Worm (Caenorhabditis elegans): ENCODE results near the gene Y46G5A.39.
"Not testable (repeated sequence)": the region's sequence is repeated elsewhere in the genome, so short reads cannot be mapped to it uniquely, and the experiment has no call there.

The Y46G5A.39 gene

ce11 chrII:12778374-12778773 lies 24.7 kb upstream of the Y46G5A.39 start (continued):
- TF ChIP-seq ekl-4 (GFP tag; IDR thresholded peaks at IDR 0.05) (peak; percentile 71; the same call in 1 of the 2 replicates), hsf-1 (GFP tag; IDR thresholded peaks at IDR 0.05) (peak; percentile 70), D2030.7 (GFP tag; IDR thresholded peaks at IDR 0.05) (peak; percentile 94), bed-2 (GFP tag; IDR thresholded peaks at IDR 0.05) (peak; percentile 78; the same call in 1 of the 2 replicates), mcd-1 (GFP tag; IDR thresholded peaks at IDR 0.05) (peak; percentile 91), lin-54 (GFP tag; optimal IDR thresholded peaks at IDR 0.05) (peak; percentile 60), egrh-3 (GFP tag; IDR thresholded peaks at IDR 0.05) (peak; percentile 98), lin-26 (GFP tag; IDR thresholded peaks at IDR 0.05) (peak; percentile 100), madf-8 (GFP tag; conservative IDR thresholded peaks at IDR 0.05) (peak; percentile 47), F39B2.1 (GFP tag; IDR thresholded peaks at IDR 0.05) (0 out of 2 replicates have a peak, but pooled peaks have one; percentile 45), tbp1 (GFP tag; optimal IDR thresholded peaks at IDR 0.05) (peak; percentile 78), F33H1.4 (GFP tag; IDR thresholded peaks at IDR 0.05) (peak; percentile 75), lir-1 (GFP tag; conservative IDR thresholded peaks at IDR 0.05) (peak; percentile 64; the same call in 1 of the 2 replicates), xnd-1 (tag; optimal IDR thresholded peaks at IDR 0.05) (peak; percentile 22), madf-6 (GFP tag; IDR thresholded peaks at IDR 0.05) (peak; percentile 84), F49E8.2 (tag; optimal IDR thresholded peaks at IDR 0.05; ENCODE audit: insufficient read depth) (peak; percentile 79), pbrm-1 (GFP tag; IDR thresholded peaks at IDR 0.05) (peak; percentile 99), him-1 (tag; optimal IDR thresholded peaks at IDR 0.05) (peak; percentile 81), snpc-4 (GFP tag; optimal IDR thresholded peaks at IDR 0.05) (peak; percentile 94), snpc-4 (tag; optimal IDR thresholded peaks at IDR 0.05) (peak; percentile 96 to 98 (median 97)), cebp-1 (tag; optimal IDR thresholded peaks at IDR 0.05) (peak; percentile 21), Y53F4B.3 (GFP tag; IDR thresholded peaks at IDR 0.05) (peak; percentile 55; the same call in 1 of the 2 replicates), rcor-1 (GFP tag; IDR thresholded peaks at IDR 0.05) (peak; percentile 89), chd-7 (tag; optimal IDR thresholded peaks at IDR 0.05) (peak; percentile 12), attf-3 (GFP tag; conservative IDR thresholded peaks at IDR 0.05) (peak; percentile 64; the same call in 1 of the 2 replicates), ceh-100 (GFP tag; IDR thresholded peaks at IDR 0.05) (0 out of 2 replicates have a peak, but pooled peaks have one; percentile 33)
- not testable (repeated sequence) for TF ChIP-seq cebp-1 (GFP tag; IDR thresholded peaks at IDR 0.05)

- TF ChIP-seq Y53F4B.3 (GFP tag; IDR thresholded peaks at IDR 0.05) (no peak), gei-17 (GFP tag; optimal IDR thresholded peaks at IDR 0.05) (no peak), somi-1 (GFP tag; optimal IDR thresholded peaks at IDR 0.05) (no peak), lir-1 (GFP tag; conservative IDR thresholded peaks at IDR 0.05) (no peak), tbx-9 (tag; optimal IDR thresholded peaks at IDR 0.05; ENCODE audit: borderline replicate concordance) (no peak), hmg-20 (GFP tag; IDR thresholded peaks at IDR 0.05) (no peak), ZK185.1 (tag; optimal IDR thresholded peaks at IDR 0.05; ENCODE audit: poor library complexity, severe bottlenecking) (no peak), nhr-27 (tag; optimal IDR thresholded peaks at IDR 0.05) (no peak), snpc-1.3 (tag; optimal IDR thresholded peaks at IDR 0.05; ENCODE audit: insufficient read depth) (no peak), ceh-40 (GFP tag; IDR thresholded peaks at IDR 0.05) (no peak)
Observed at ce11 chrII:12776379-12776778, 22.8 kb upstream of the Y46G5A.39 start, which contains the start of gene Y46G5A.34. Gene Y46G5A.34, plus strand, starts transcription at chrII:12776679.

ce11 chrII:12774402-12774801 lies 20.8 kb upstream of the Y46G5A.39 start, which contains the start of gene Y46G5A.14:
Gene Y46G5A.14, plus strand, starts transcription at chrII:12774702.
- TF ChIP-seq Y95B8A.8 (GFP tag; IDR thresholded peaks at IDR 0.05), result no peak
- no peak for TF ChIP-seq let-526 (GFP tag; IDR thresholded peaks at IDR 0.05)
- TF ChIP-seq sdz-38 (tag; optimal IDR thresholded peaks at IDR 0.05), result no peak
- TF ChIP-seq hlh-12 (tag; optimal IDR thresholded peaks at IDR 0.05), result no peak
- peak; percentile 25 for TF ChIP-seq him-1 (tag; optimal IDR thresholded peaks at IDR 0.05)
- TF ChIP-seq ztf-6 (GFP tag; IDR thresholded peaks at IDR 0.05), result no peak

Measured in whole organism, young adult.